Fruit fly (Drosophila melanogaster): ENCODE data around the gene bsk.

- TF ChIP-seq CG8478 (optimal IDR thresholded peaks at IDR 0.05) = no peak
- no peak for TF ChIP-seq CTCF (optimal IDR thresholded peaks at IDR 0.05)
Measured at dm6 chr2L:10268688-10269087, 18.4 kb upstream of the bsk start, which contains the start of gene CG4957.

Data from S2 (cell line).